Worm (Caenorhabditis elegans) whole organism, L2 larva: Measurements from ENCODE around the gene F49H12.7.

Experiments used
- ZK546.5 ChIP-seq: sonication (generic microtip); optimal IDR thresholded peaks from 2 replicates; lab custom pipeline; 2017; ENCODE audit warnings: missing biosample characterization, missing genetic modification characterization
- ama-1 ChIP-seq: fragments of 150-350 bp; optimal IDR thresholded peaks from 2 replicates; lab custom pipeline; 2018; ENCODE audit warnings: inconsistent platforms
- crh-2 ChIP-seq: sonication (generic microtip); optimal IDR thresholded peaks from 2 replicates; lab custom pipeline; 2017; ENCODE audit warnings: missing biosample characterization, missing genetic modification characterization
- elt-1 ChIP-seq: fragments of 150-350 bp; optimal IDR thresholded peaks from 2 replicates; lab custom pipeline; 2014; ENCODE audit warnings: missing biosample characterization, missing genetic modification characterization
- elt-3 ChIP-seq: sonication (generic microtip); optimal IDR thresholded peaks from 2 replicates; lab custom pipeline; 2017; ENCODE audit warnings: missing biosample characterization, missing genetic modification characterization
- fos-1 ChIP-seq: fragments of 150-350 bp; optimal IDR thresholded peaks from 2 replicates; lab custom pipeline; 2014; ENCODE audit warnings: missing biosample characterization, missing genetic modification characterization
- skn-1 ChIP-seq: sonication (generic microtip); optimal IDR thresholded peaks from 2 replicates; lab custom pipeline; 2017; ENCODE audit warnings: missing biosample characterization, missing genetic modification characterization
- snpc-4 ChIP-seq: fragments of 150-350 bp; optimal IDR thresholded peaks from 2 replicates; lab custom pipeline; 2014; ENCODE audit warnings: missing biosample characterization, missing genetic modification characterization
- unc-39 ChIP-seq: fragments of 150-350 bp; optimal IDR thresholded peaks from 2 replicates; lab custom pipeline; 2014; ENCODE audit warnings: missing biosample characterization, missing genetic modification characterization
- zag-1 ChIP-seq: fragments of 150-350 bp; optimal IDR thresholded peaks from 2 replicates; lab custom pipeline; 2014; ENCODE audit warnings: missing biosample characterization, missing genetic modification characterization

DNA sequence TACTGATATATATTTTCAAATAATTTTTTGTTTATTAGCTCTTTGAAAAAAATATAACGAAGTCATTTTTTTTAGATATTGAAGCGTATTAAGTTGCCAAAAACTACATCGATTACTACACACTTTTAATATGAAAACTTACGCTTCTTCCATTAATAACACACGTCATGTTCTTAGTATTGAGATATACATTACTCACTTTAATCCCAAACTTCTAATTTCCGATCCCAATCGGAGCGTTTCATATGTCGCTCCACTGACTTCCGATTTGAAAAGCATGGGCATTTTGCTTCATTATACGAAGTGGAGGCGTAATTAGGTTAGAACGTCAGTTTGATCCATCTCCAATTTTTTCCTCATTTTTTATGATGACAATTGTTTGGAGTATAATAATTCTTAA, 14.0 kb downstream of the F49H12.7 start:
- TF ChIP-seq ama-1 (lab: Kevin White, UChicago) (no peak), zag-1 (tag; lab: Kevin White, UChicago) (no peak), snpc-4 (tag; lab: Kevin White, UChicago) (no peak), ZK546.5 (no peak), elt-3 (tag; lab: Kevin White, UChicago) (no peak), crh-2 (tag; lab: Kevin White, UChicago) (no peak), fos-1 (no peak), skn-1 (tag; lab: Kevin White, UChicago) (no peak), unc-39 (no peak), elt-1 (no peak)
